Worm (Caenorhabditis elegans) whole organism, L1 larva: ENCODE measurements around the gene lido-8.

Experiments used
- ceh-90 ChIP-seq: sonication (generic microtip); optimal IDR thresholded peaks from 2 replicates; lab custom pipeline; 2016; ENCODE audit warnings: missing genetic modification characterization, missing compliant biosample characterization
- nhr-12 ChIP-seq: sonication (generic microtip); optimal IDR thresholded peaks from 2 replicates; lab custom pipeline; 2017; ENCODE audit warnings: missing biosample characterization, missing genetic modification characterization
- snpc-4 ChIP-seq: fragments of 150-350 bp; optimal IDR thresholded peaks from 2 replicates; lab custom pipeline; 2014; ENCODE audit warnings: missing biosample characterization, missing genetic modification characterization

ce11 chrII:2958308-2958707 is 38.5 kb upstream of the lido-8 start, which contains the start of gene srw-60:
- no peak for TF ChIP-seq ceh-90
- no peak for TF ChIP-seq snpc-4 (tag; lab: Kevin White, UChicago)
- no peak for TF ChIP-seq nhr-12 (tag; lab: Kevin White, UChicago)
